Worm (Caenorhabditis elegans): ENCODE data around the gene Y110A2AR.1.
A peak's percentile ranks its signal among the peaks of the same experiment; 100 is the strongest.

Gene Y110A2AR.1

DNA sequence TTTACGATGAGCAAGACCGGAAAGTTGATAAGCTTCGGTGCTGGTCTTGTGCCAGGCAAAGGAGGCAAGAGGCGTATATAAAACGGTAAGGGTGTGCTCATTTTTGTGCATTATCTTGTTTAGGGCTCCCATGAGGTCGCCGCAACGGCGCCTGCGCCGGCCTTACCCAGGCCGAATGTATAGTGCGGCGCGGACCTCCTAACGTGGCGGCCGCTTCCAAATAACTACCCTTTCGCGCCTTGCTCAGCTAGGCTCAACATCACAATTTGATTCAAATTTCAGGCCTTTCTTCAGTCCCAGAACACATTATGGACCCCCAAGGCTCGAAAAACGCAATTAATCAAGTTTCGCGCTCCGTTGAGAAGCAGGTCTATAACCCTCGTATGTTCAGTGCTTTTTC lies 8.0 kb downstream of the Y110A2AR.1 start, which contains the start of the genes ZK355.3 and ZK355.8:
Gene ZK355.3, minus strand, starts transcription at position 101 of the 400 bp plus-strand sequence.
Gene ZK355.8, plus strand, starts transcription at position 272 of the 400 bp plus-strand sequence.
- TF ChIP-seq aha-1 (tag) = peak; percentile 79
- no peak for TF ChIP-seq spr-1 (tag; optimal IDR thresholded peaks at IDR 0.05)
- peak; percentile 40 for TF ChIP-seq set-16 (GFP tag; IDR thresholded peaks at IDR 0.05)
- TF ChIP-seq unc-62 (GFP tag; optimal IDR thresholded peaks at IDR 0.05 in 1 of 2) = peak in 1 of 2 experiments; percentile 22
- TF ChIP-seq unc-62 (tag; optimal IDR thresholded peaks at IDR 0.05) = no peak
- no peak for TF ChIP-seq egl-43 (GFP tag; IDR thresholded peaks at IDR 0.05)
- TF ChIP-seq fkh-10 (GFP tag; optimal IDR thresholded peaks at IDR 0.05) = no peak
- no peak for TF ChIP-seq gei-8 (GFP tag; optimal IDR thresholded peaks at IDR 0.05)
- no peak for TF ChIP-seq ztf-7 (tag; optimal IDR thresholded peaks at IDR 0.05)

DNA sequence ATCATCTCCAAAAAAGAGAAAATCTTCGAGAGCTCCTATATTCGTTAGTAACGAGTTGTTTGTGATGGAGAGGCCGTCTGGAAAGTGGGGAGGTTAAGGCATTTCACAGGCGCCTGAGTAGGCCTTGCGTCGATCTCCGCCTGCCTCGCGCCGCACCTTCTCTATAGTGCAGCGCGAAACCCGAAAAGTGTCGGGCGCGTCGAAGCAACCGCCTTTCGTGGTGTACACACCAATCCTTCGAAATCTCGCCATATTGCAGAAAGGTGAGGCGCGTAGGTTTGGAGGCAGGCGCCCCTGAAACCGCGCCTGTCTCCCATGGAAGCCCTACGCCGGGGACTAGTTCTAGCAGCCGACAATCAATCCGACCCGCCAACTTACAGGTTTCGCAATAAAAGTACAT lies 10.3 kb downstream of the Y110A2AR.1 start:
- TF ChIP-seq nhr-102 (tag; optimal IDR thresholded peaks at IDR 0.05) = no peak
- 0 out of 2 replicates have a peak, but pooled peaks have one; percentile 41 for TF ChIP-seq D1046.2 (GFP tag; IDR thresholded peaks at IDR 0.05)
- 0 out of 2 replicates have a peak, but pooled peaks have one; percentile 12 for TF ChIP-seq egl-43 (GFP tag; IDR thresholded peaks at IDR 0.05)
- no peak for TF ChIP-seq ces-1 (GFP tag; optimal IDR thresholded peaks at IDR 0.05)
- no peak for TF ChIP-seq daf-8 (GFP tag; IDR thresholded peaks at IDR 0.05)
- TF ChIP-seq spr-3 (GFP tag; optimal IDR thresholded peaks at IDR 0.05) = no peak
- no peak for TF ChIP-seq snpc-1.2 (GFP tag; IDR thresholded peaks at IDR 0.05)
- TF ChIP-seq lin-39 (tag; optimal IDR thresholded peaks at IDR 0.05) = no peak
- TF ChIP-seq nhr-42 (GFP tag; IDR thresholded peaks at IDR 0.05) = no peak
- peak; percentile 77 for TF ChIP-seq set-16 (GFP tag; IDR thresholded peaks at IDR 0.05)

- TF ChIP-seq zfp-2 (tag; optimal IDR thresholded peaks at IDR 0.05) = no peak
- no peak for TF ChIP-seq tag-97 (GFP tag; IDR thresholded peaks at IDR 0.05)
- no peak for TF ChIP-seq daf-8 (GFP tag; IDR thresholded peaks at IDR 0.05)
- no peak for TF ChIP-seq lin-13 (GFP tag; optimal IDR thresholded peaks at IDR 0.05)
- TF ChIP-seq nhr-237 (tag; optimal IDR thresholded peaks at IDR 0.05) = no peak
- TF ChIP-seq sdz-12 (GFP tag; optimal IDR thresholded peaks at IDR 0.05) = no peak
- TF ChIP-seq zfp-3 (GFP tag; conservative IDR thresholded peaks at IDR 0.05) = no peak
- no peak for TF ChIP-seq Y75B8A.6 (GFP tag; IDR thresholded peaks at IDR 0.05)
- no peak for TF ChIP-seq vab-7 (GFP tag; IDR thresholded peaks at IDR 0.05)
- TF ChIP-seq F26F4.8 (GFP tag; conservative IDR thresholded peaks at IDR 0.05) = no peak
These were observed 11.0 kb downstream of the Y110A2AR.1 start, which contains the start of the genes irld-64 and irld-63 for ce11 chrII:2930499-2930898. Gene irld-64, minus strand, starts transcription at chrII:2930599. Gene irld-63, plus strand, starts transcription at chrII:2930728.

- TF ChIP-seq set-16 (GFP tag; IDR thresholded peaks at IDR 0.05) (0 out of 2 replicates have a peak, but pooled peaks have one; percentile 21), ceh-28 (tag; optimal IDR thresholded peaks at IDR 0.05) (no peak)
These were observed 12.1 kb downstream of the Y110A2AR.1 start for ce11 chrII:2931564-2931963.

- no peak for TF ChIP-seq nhr-237 (tag; optimal IDR thresholded peaks at IDR 0.05)
These were observed 14.8 kb downstream of the Y110A2AR.1 start, which contains the start of gene irld-67 for ce11 chrII:2934354-2934753. Gene irld-67, minus strand, starts transcription at chrII:2934454.

- TF ChIP-seq spr-3 (GFP tag; optimal IDR thresholded peaks at IDR 0.05) (no peak), ama-1 (optimal IDR thresholded peaks at IDR 0.05) (no peak)
These were observed 18.3 kb downstream of the Y110A2AR.1 start, which contains the start of gene irld-65 for ce11 chrII:2937852-2938251. Gene irld-65, minus strand, starts transcription at chrII:2937952.

- TF ChIP-seq aha-1 (tag) (peak; percentile 34), fkh-10 (GFP tag; optimal IDR thresholded peaks at IDR 0.05) (no peak), zip-2 (tag; optimal IDR thresholded peaks at IDR 0.05) (no peak)
These were observed 20.2 kb downstream of the Y110A2AR.1 start for ce11 chrII:2939681-2940080.

Measured in whole organism, L4 larva.